Fruit fly (Drosophila melanogaster): Measurements from ENCODE around the gene Eip74EF.

Eip74EF gene

dm6 chr3L:17644906-17645244 is 25.8 kb upstream of the Eip74EF start, which contains the start of gene Pep (continued):
- TF ChIP-seq Hr78 (GFP tag; optimal IDR thresholded peaks at IDR 0.05) (no peak), CG18476 (GFP tag; optimal IDR thresholded peaks at IDR 0.05) (no peak), eve (GFP tag; optimal IDR thresholded peaks at IDR 0.05) (no peak), luna (GFP tag; optimal IDR thresholded peaks at IDR 0.05) (peak; percentile 30), Atf3 (GFP tag; optimal IDR thresholded peaks at IDR 0.05) (no peak), CG7556 (GFP tag; optimal IDR thresholded peaks at IDR 0.05) (no peak), stwl (tag; optimal IDR thresholded peaks at IDR 0.05) (peak; percentile 93), CG3407 (GFP tag; optimal IDR thresholded peaks at IDR 0.05) (no peak), nom (GFP tag; optimal IDR thresholded peaks at IDR 0.05) (peak; percentile 57), nerfin-1 (tag; optimal IDR thresholded peaks at IDR 0.05) (no peak), amos (GFP tag; IDR thresholded peaks at IDR 0.05; ENCODE audit: partially characterized antibody) (peak; percentile 99), zfh2 (GFP tag; optimal IDR thresholded peaks at IDR 0.05) (peak; percentile 38), CG18011 (GFP tag; optimal IDR thresholded peaks at IDR 0.05) (no peak), CG9215 (GFP tag; IDR thresholded peaks at IDR 0.05) (no peak), hkb (optimal IDR thresholded peaks at IDR 0.05) (no peak), hkb (GFP tag; IDR thresholded peaks at IDR 0.05) (peak; percentile 46; the same call in 1 of the 2 replicates), vvl (GFP tag; IDR thresholded peaks at IDR 0.05) (peak; percentile 72), CkIIα-i1 (GFP tag; IDR thresholded peaks at IDR 0.05) (no peak), jumu (GFP tag; optimal IDR thresholded peaks at IDR 0.05) (peak; percentile 64), CG5245 (GFP tag; optimal IDR thresholded peaks at IDR 0.05) (no peak), unc-4 (GFP tag; IDR thresholded peaks at IDR 0.05; ENCODE audit: partially characterized antibody) (peak; percentile 98), tx (GFP tag; optimal IDR thresholded peaks at IDR 0.05) (no peak), CG18764 (GFP tag; optimal IDR thresholded peaks at IDR 0.05) (no peak), schlank (tag; optimal IDR thresholded peaks at IDR 0.05) (no peak), Med (GFP tag) (peak; percentile 91), CG11085 (GFP tag; IDR thresholded peaks at IDR 0.05) (no peak), CG10209 (GFP tag; optimal IDR thresholded peaks at IDR 0.05) (no peak), lola (GFP tag; optimal IDR thresholded peaks at IDR 0.05) (no peak), jing (GFP tag; optimal IDR thresholded peaks at IDR 0.05) (no peak), CG1529 (GFP tag; optimal IDR thresholded peaks at IDR 0.05) (no peak), CG6689 (GFP tag; IDR thresholded peaks at IDR 0.05) (no peak), yki (optimal IDR thresholded peaks at IDR 0.05) (no peak), Trl (optimal IDR thresholded peaks at IDR 0.05) (no peak), Trl (GFP tag; optimal IDR thresholded peaks at IDR 0.05) (peak; percentile 40), CG2129 (GFP tag; IDR thresholded peaks at IDR 0.05; ENCODE audit: partially characterized antibody) (peak; percentile 96), Myb (GFP tag; optimal IDR thresholded peaks at IDR 0.05) (peak; percentile 81), CG14441 (GFP tag; IDR thresholded peaks at IDR 0.05) (no peak), corto (GFP tag; optimal IDR thresholded peaks at IDR 0.05) (no peak), HmgZ (tag; optimal IDR thresholded peaks at IDR 0.05) (peak; percentile 79), Dref (GFP tag; IDR thresholded peaks at IDR 0.05) (peak; percentile 97), lbe (GFP tag; optimal IDR thresholded peaks at IDR 0.05) (peak; percentile 38), CG7357 (GFP tag; IDR thresholded peaks at IDR 0.05) (no peak), zen2 (GFP tag; IDR thresholded peaks at IDR 0.05; ENCODE audit: partially characterized antibody) (peak; percentile 99; the same call in 2 of the 3 replicates), CG1602 (GFP tag; optimal IDR thresholded peaks at IDR 0.05) (no peak), CG4404 (GFP tag; IDR thresholded peaks at IDR 0.05) (no peak), emc (GFP tag; optimal IDR thresholded peaks at IDR 0.05) (no peak), CG2712 (tag; optimal IDR thresholded peaks at IDR 0.05) (peak; percentile 63), phol (tag; optimal IDR thresholded peaks at IDR 0.05) (peak; percentile 72), CG15514 (GFP tag; optimal IDR thresholded peaks at IDR 0.05) (peak; percentile 85), Hmx (GFP tag; optimal IDR thresholded peaks at IDR 0.05) (no peak), CG12219 (GFP tag; optimal IDR thresholded peaks at IDR 0.05) (no peak), CG1233 (GFP tag; optimal IDR thresholded peaks at IDR 0.05) (peak; percentile 35)
